Worm (Caenorhabditis elegans) whole organism, early embryonic: ENCODE results near the gene try-10.
A peak's percentile ranks its signal among the peaks of the same experiment; 100 is the strongest.

Experiments used
- B0310.2 ChIP-seq: sonication (generic microtip); optimal IDR thresholded peaks from 2 replicates; lab custom pipeline; 2016; ENCODE audit warnings: mild to moderate bottlenecking, missing genetic modification characterization, missing compliant biosample characterization
- F13C5.2 ChIP-seq: sonication (generic microtip); optimal IDR thresholded peaks from 2 replicates; lab custom pipeline; 2017; ENCODE audit warnings: mild to moderate bottlenecking, missing genetic modification characterization, inconsistent platforms, missing compliant biosample characterization
- aly-1 ChIP-seq: sonication (generic microtip); optimal IDR thresholded peaks from 2 replicates; lab custom pipeline; 2016; ENCODE audit warnings: missing genetic modification characterization, missing compliant biosample characterization
- ama-1 ChIP-seq: fragments of 150-350 bp; optimal IDR thresholded peaks from 2 replicates; lab custom pipeline; 2014
- ceh-13 ChIP-seq: fragments of 200-800 bp; sonication (Bioruptor generic); optimal IDR thresholded peaks from 2 replicates; lab custom pipeline; 2018; ENCODE audit warnings: mild to moderate bottlenecking, missing genetic modification characterization, missing compliant biosample characterization
- ceh-36 ChIP-seq: sonication (generic microtip); optimal IDR thresholded peaks from 2 replicates; lab custom pipeline; 2016; ENCODE audit warnings: missing genetic modification characterization, inconsistent platforms, missing compliant biosample characterization
- ets-7 ChIP-seq: sonication (generic microtip); optimal IDR thresholded peaks from 2 replicates; lab custom pipeline; 2016; ENCODE audit warnings: missing genotype, missing genetic modification characterization, missing compliant biosample characterization
- flt-1 ChIP-seq: fragments of 200-800 bp; sonication (Bioruptor generic); IDR thresholded peaks from 2 replicates; pipeline ENCODE4 v1.3.6; 2022; ENCODE audit warnings: missing genetic modification characterization, missing compliant biosample characterization
- hmbx-1 ChIP-seq: sonication (generic microtip); optimal IDR thresholded peaks from 2 replicates; lab custom pipeline; 2016; ENCODE audit warnings: mild to moderate bottlenecking, missing genetic modification characterization, missing compliant biosample characterization
- hmg-4 ChIP-seq: fragments of 200-800 bp; sonication (Bioruptor generic); optimal IDR thresholded peaks from 2 replicates; lab custom pipeline; 2018; ENCODE audit warnings: mild to moderate bottlenecking, missing genetic modification characterization, missing compliant biosample characterization
- hnd-1 ChIP-seq: sonication (generic microtip); optimal IDR thresholded peaks from 2 replicates; lab custom pipeline; 2016; ENCODE audit warnings: missing genetic modification characterization, missing compliant biosample characterization
- pes-1 ChIP-seq: fragments of 200-800 bp; sonication (Bioruptor generic); IDR thresholded peaks from 2 replicates; pipeline ENCODE4 v1.3.6; 2022; ENCODE audit warnings: missing genetic modification reagents, missing genetic modification characterization, missing compliant biosample characterization
- scrt-1 ChIP-seq: fragments of 200-800 bp; sonication (Bioruptor generic); IDR thresholded peaks from 2 replicates; pipeline ENCODE4 v1.3.6; 2022; ENCODE audit warnings: missing genetic modification characterization, missing compliant biosample characterization
- sea-1 ChIP-seq: fragments of 200-800 bp; sonication (Bioruptor generic); conservative IDR thresholded peaks from 2 replicates; pipeline ENCODE4 v1.3.6; 2022; ENCODE audit warnings: missing genetic modification characterization, missing compliant biosample characterization
- tbx-11 ChIP-seq: fragments of 200-800 bp; sonication (Bioruptor generic); IDR thresholded peaks from 2 replicates; pipeline ENCODE4 v1.3.6; 2022; ENCODE audit warnings: missing genetic modification characterization, missing compliant biosample characterization
- tbx-37 ChIP-seq: fragments of 200-800 bp; sonication (Bioruptor generic); conservative IDR thresholded peaks from 2 replicates; pipeline ENCODE4 v1.3.6; 2022; ENCODE audit warnings: missing genetic modification reagents, missing genetic modification characterization, missing compliant biosample characterization
- tra-4 ChIP-seq: sonication (generic microtip); optimal IDR thresholded peaks from 2 replicates; lab custom pipeline; 2017; ENCODE audit warnings: missing genetic modification characterization, missing compliant biosample characterization

try-10 gene

ce11 chrV:12987061-12987460 lies 26.0 kb downstream of the try-10 start, which contains the start of gene shw-3:
shw-3 (minus strand) TSS chrV:12987161.
- TF ChIP-seq B0310.2 (tag; lab: Kevin White, UChicago), result no peak
- no peak for TF ChIP-seq scrt-1
- TF ChIP-seq flt-1 (GFP tag; lab: Robert Waterston, UW), result no peak
- no peak for TF ChIP-seq tra-4 (tag; lab: Kevin White, UChicago)
- TF ChIP-seq pes-1 (GFP tag; lab: Robert Waterston, UW), result no peak
- TF ChIP-seq aly-1, result no peak
- no peak for TF ChIP-seq tbx-37 (GFP tag; lab: Robert Waterston, UW)
- no peak for TF ChIP-seq ceh-36 (tag; lab: Kevin White, UChicago)
- no peak for TF ChIP-seq F13C5.2 (tag; lab: Kevin White, UChicago)
- no peak for TF ChIP-seq hnd-1 (tag; lab: Kevin White, UChicago)
- no peak for TF ChIP-seq tbx-11 (GFP tag; lab: Robert Waterston, UW)

ce11 chrV:12974047-12974446 lies 39.0 kb downstream of the try-10 start:
- TF ChIP-seq tbx-11 (GFP tag; lab: Robert Waterston, UW) (no peak), flt-1 (GFP tag; lab: Robert Waterston, UW) (no peak), ets-7 (tag; lab: Kevin White, UChicago) (no peak), hnd-1 (tag; lab: Kevin White, UChicago) (no peak), aly-1 (no peak)

DNA sequence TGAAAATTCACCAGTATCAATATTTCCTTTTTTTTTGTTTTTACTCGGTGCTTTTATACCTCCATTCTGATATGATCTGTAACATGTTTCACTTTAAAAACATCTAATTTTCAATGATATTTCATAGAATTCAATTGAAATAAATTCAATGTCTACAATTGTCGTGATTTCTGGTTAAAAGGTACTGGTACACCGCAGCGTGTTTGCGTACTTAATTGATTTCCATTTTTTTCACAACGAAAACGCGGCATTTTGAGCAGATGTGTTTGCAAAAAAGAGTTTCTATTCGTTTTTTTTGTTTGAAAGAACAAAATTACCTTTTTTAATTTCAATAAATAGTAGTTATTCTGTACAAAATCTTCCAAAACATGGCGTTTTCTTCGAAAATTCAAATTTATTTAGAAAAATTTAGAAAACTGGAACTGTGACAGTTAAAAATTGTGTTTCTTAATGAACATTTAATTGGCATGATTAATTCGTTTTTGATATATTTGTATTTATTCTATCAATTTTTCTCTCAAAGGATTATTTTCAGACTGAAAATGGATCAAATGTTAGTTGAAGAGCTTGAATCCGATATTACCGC lies 42.4 kb downstream of the try-10 start, which contains the start of gene pnn-1:
Gene pnn-1 (plus strand): TSS at position 536 of the 586 bp plus-strand sequence.
- TF ChIP-seq tra-4 (tag; lab: Kevin White, UChicago) (no peak), ets-7 (tag; lab: Kevin White, UChicago) (no peak), sea-1 (GFP tag; lab: Robert Waterston, UW) (no peak), F13C5.2 (tag; lab: Kevin White, UChicago) (no peak), ama-1 (lab: Kevin White, UChicago) (no peak), B0310.2 (tag; lab: Kevin White, UChicago) (no peak), flt-1 (GFP tag; lab: Robert Waterston, UW) (no peak), ceh-36 (tag; lab: Kevin White, UChicago) (no peak), hmbx-1 (no peak), pes-1 (GFP tag; lab: Robert Waterston, UW) (no peak), tbx-11 (GFP tag; lab: Robert Waterston, UW) (no peak), hnd-1 (tag; lab: Kevin White, UChicago) (no peak)

- TF ChIP-seq scrt-1, result no peak
- TF ChIP-seq F13C5.2 (tag; lab: Kevin White, UChicago), result no peak
- no peak for TF ChIP-seq hnd-1 (tag; lab: Kevin White, UChicago)
- TF ChIP-seq pes-1 (GFP tag; lab: Robert Waterston, UW), result no peak
- no peak for TF ChIP-seq ceh-36 (tag; lab: Kevin White, UChicago)
- TF ChIP-seq tra-4 (tag; lab: Kevin White, UChicago), result no peak
- no peak for TF ChIP-seq tbx-11 (GFP tag; lab: Robert Waterston, UW)
- TF ChIP-seq hmbx-1, result no peak
- no peak for TF ChIP-seq flt-1 (GFP tag; lab: Robert Waterston, UW)
- no peak for TF ChIP-seq ceh-13
- TF ChIP-seq ama-1 (lab: Kevin White, UChicago), result no peak
- no peak for TF ChIP-seq ets-7 (tag; lab: Kevin White, UChicago)
- no peak for TF ChIP-seq sea-1 (GFP tag; lab: Robert Waterston, UW)
- no peak for TF ChIP-seq tbx-37 (GFP tag; lab: Robert Waterston, UW)
- TF ChIP-seq aly-1, result no peak
- no peak for TF ChIP-seq hmg-4 (GFP tag; lab: Kevin White, UChicago)
Measured at ce11 chrV:12968555-12968954, 44.5 kb downstream of the try-10 start, which contains the start of gene lin-46. lin-46 (plus strand) TSS chrV:12968855.

DNA sequence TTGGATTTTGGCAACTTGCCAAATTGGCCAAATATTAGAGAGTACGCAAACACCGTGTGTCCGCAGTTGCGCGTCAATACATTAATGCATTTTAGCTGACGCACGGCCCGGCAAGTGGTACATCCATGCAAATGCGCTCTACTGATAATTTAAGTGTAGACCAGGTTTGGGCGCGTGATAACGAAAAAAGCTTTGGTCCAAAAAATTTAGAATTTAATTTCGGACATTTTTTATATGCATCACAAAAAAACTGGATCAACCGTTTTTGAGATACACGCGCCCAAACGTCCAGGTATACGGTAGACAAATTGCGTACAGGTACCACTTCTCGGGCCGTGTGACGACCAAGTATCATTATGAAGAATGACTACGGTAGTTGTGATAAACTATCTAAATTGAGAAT lies 45.1 kb downstream of the try-10 start, which contains the start of gene R186.8:
Gene R186.8 (minus strand): TSS at position 58 of the 403 bp plus-strand sequence.
- 0 out of 2 replicates have a peak, but pooled peaks have one; percentile 28 for TF ChIP-seq tbx-37 (GFP tag; lab: Robert Waterston, UW)
- peak; percentile 13 for TF ChIP-seq F13C5.2 (tag; lab: Kevin White, UChicago)

- TF ChIP-seq flt-1 (GFP tag; lab: Robert Waterston, UW), result no peak
- no peak for TF ChIP-seq ceh-13
- TF ChIP-seq hmg-4 (GFP tag; lab: Kevin White, UChicago), result no peak
- no peak for TF ChIP-seq tra-4 (tag; lab: Kevin White, UChicago)
- no peak for TF ChIP-seq hmbx-1
- no peak for TF ChIP-seq ceh-36 (tag; lab: Kevin White, UChicago)
- no peak for TF ChIP-seq tbx-37 (GFP tag; lab: Robert Waterston, UW)
- TF ChIP-seq scrt-1, result no peak
- TF ChIP-seq ets-7 (tag; lab: Kevin White, UChicago), result no peak
- TF ChIP-seq tbx-11 (GFP tag; lab: Robert Waterston, UW), result no peak
- no peak for TF ChIP-seq ama-1 (lab: Kevin White, UChicago)
- TF ChIP-seq hnd-1 (tag; lab: Kevin White, UChicago), result no peak
- no peak for TF ChIP-seq pes-1 (GFP tag; lab: Robert Waterston, UW)
- no peak for TF ChIP-seq B0310.2 (tag; lab: Kevin White, UChicago)
- no peak for TF ChIP-seq sea-1 (GFP tag; lab: Robert Waterston, UW)
- TF ChIP-seq aly-1, result no peak
- no peak for TF ChIP-seq F13C5.2 (tag; lab: Kevin White, UChicago)
Measured at ce11 chrV:12967110-12967509, 45.9 kb downstream of the try-10 start, which contains the start of gene R186.3. R186.3 (minus strand) TSS chrV:12967210.

DNA sequence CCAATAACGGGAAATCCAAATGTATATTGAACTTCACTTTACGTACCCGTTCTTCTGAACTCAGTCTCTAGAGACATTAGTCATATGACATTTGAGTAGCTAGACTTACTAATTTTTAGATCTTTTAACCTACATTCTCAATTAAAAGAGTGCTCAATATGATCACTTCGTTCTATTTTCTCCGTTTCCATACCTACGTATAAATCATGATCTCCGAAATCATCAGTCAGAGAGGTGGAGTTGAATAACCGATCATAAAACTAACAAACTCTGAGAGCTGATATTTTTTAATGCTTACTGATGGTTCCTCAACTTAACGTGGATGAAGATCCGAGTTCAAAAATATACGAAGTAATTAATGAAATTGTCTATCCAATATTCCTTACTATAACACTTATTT lies 49.0 kb downstream of the try-10 start, which contains the start of gene srd-35:
Gene srd-35 (plus strand): TSS at position 301 of the 400 bp plus-strand sequence.
- no peak for TF ChIP-seq aly-1
- TF ChIP-seq ama-1 (lab: Kevin White, UChicago), result no peak
- no peak for TF ChIP-seq F13C5.2 (tag; lab: Kevin White, UChicago)
- TF ChIP-seq scrt-1, result no peak
- TF ChIP-seq ceh-36 (tag; lab: Kevin White, UChicago), result no peak
- no peak for TF ChIP-seq hnd-1 (tag; lab: Kevin White, UChicago)
- no peak for TF ChIP-seq tbx-11 (GFP tag; lab: Robert Waterston, UW)
- TF ChIP-seq ceh-13, result no peak
- no peak for TF ChIP-seq sea-1 (GFP tag; lab: Robert Waterston, UW)
- no peak for TF ChIP-seq hmg-4 (GFP tag; lab: Kevin White, UChicago)
